Worm (Caenorhabditis elegans): Measurements from ENCODE around the gene rrf-3.

DNA sequence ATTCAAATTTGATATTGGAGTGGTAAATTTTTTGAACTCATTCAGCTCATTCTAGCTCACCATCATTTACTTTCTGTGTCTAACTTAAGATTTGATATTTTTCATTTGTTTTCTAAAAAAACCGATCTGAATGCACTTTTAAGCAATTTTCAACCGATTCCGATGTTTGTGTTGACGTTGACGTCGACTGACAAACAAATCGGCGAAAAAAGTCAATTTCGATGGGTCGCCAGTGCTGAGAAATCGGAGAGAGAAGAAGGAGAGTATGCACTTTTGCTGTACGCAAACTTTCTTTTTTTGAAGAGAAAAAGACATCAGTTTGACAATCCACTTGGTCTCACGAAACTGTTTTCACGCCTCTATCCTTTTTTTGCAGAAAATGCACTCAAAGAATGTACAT lies 36.8 kb upstream of the rrf-3 start:
- TF ChIP-seq irx-1 (tag; optimal IDR thresholded peaks at IDR 0.05): no peak
- no peak for TF ChIP-seq nhr-77 (tag; optimal IDR thresholded peaks at IDR 0.05)
- no peak for TF ChIP-seq aha-1 (tag; optimal IDR thresholded peaks at IDR 0.05)
- no peak for TF ChIP-seq egl-13 (tag; optimal IDR thresholded peaks at IDR 0.05)
- no peak for TF ChIP-seq nhr-19 (GFP tag; conservative IDR thresholded peaks at IDR 0.05)
- TF ChIP-seq sptf-1 (tag; optimal IDR thresholded peaks at IDR 0.05): no peak
- no peak for TF ChIP-seq hpl-2 (GFP tag; optimal IDR thresholded peaks at IDR 0.05)
